Fruit fly (Drosophila melanogaster) whole organism, embryonic: Measurements from ENCODE around the gene Nopp140.

Experiments used
- BEAF-32 ChIP-seq: fragments of 200-800 bp; sonication (Bioruptor generic); optimal IDR thresholded peaks from 3 replicates; lab custom pipeline; 2017; ENCODE audit warnings: missing biosample characterization, missing genetic modification characterization, mild to moderate bottlenecking, moderate library complexity, missing genetic modification reagents
- Bgb ChIP-seq: fragments of 200-800 bp; sonication (Bioruptor generic); IDR thresholded peaks from 2 replicates; pipeline ENCODE4 v1.3.6; 2022; ENCODE audit warnings: missing biosample characterization, missing genetic modification characterization; ENCODE audit not compliant: partially characterized antibody
- CG10267 ChIP-seq: fragments of 200-800 bp; sonication (Bioruptor generic); optimal IDR thresholded peaks from 2 replicates; lab custom pipeline; 2018; ENCODE audit warnings: missing biosample characterization, mild to moderate bottlenecking, missing genetic modification characterization, moderate library complexity
- CG10431 ChIP-seq: fragments of 200-800 bp; sonication (Bioruptor generic); optimal IDR thresholded peaks from 3 replicates; lab custom pipeline; 2018; ENCODE audit warnings: missing biosample characterization, mild to moderate bottlenecking, missing genetic modification characterization
- CG10654 ChIP-seq: fragments of 200-800 bp; sonication (Bioruptor generic); optimal IDR thresholded peaks from 2 replicates; lab custom pipeline; 2016; ENCODE audit warnings: missing biosample characterization, missing genetic modification characterization
- CG11398 ChIP-seq: fragments of 200-800 bp; sonication (Bioruptor generic); optimal IDR thresholded peaks from 2 replicates; lab custom pipeline; 2016; ENCODE audit warnings: missing biosample characterization, missing genetic modification characterization
- CG12155 ChIP-seq: fragments of 200-800 bp; sonication (Bioruptor generic); optimal IDR thresholded peaks from 3 replicates; lab custom pipeline; 2016; ENCODE audit warnings: missing biosample characterization, missing genetic modification characterization
- CG14014 ChIP-seq: fragments of 200-800 bp; sonication (Bioruptor generic); IDR thresholded peaks from 2 replicates; pipeline ENCODE4 v1.3.6; 2022; ENCODE audit warnings: missing biosample characterization, missing genetic modification characterization
- CG14441 ChIP-seq: fragments of 200-800 bp; sonication (Bioruptor generic); IDR thresholded peaks from 2 replicates; pipeline ENCODE4 v1.3.6; 2022; ENCODE audit warnings: missing biosample characterization, missing genetic modification characterization
- CG1603 ChIP-seq: fragments of 200-800 bp; sonication (Bioruptor generic); optimal IDR thresholded peaks from 2 replicates; lab custom pipeline; 2019; ENCODE audit warnings: missing biosample characterization, mild to moderate bottlenecking, missing genetic modification characterization, moderate library complexity
- CG16779 ChIP-seq: fragments of 200-800 bp; sonication (Bioruptor generic); IDR thresholded peaks from 2 replicates; pipeline ENCODE4 v1.3.6; 2022; ENCODE audit warnings: missing biosample characterization, missing genetic modification characterization
- CG3065 ChIP-seq: fragments of 200-800 bp; sonication (Bioruptor generic); optimal IDR thresholded peaks from 2 replicates; lab custom pipeline; 2016; ENCODE audit warnings: missing biosample characterization, missing genetic modification characterization
- CG3995 ChIP-seq: fragments of 200-800 bp; sonication (Bioruptor generic); optimal IDR thresholded peaks from 3 replicates; lab custom pipeline; 2016; ENCODE audit warnings: missing biosample characterization, missing genetic modification characterization
- CG42726 ChIP-seq: fragments of 200-800 bp; sonication (Bioruptor generic); IDR thresholded peaks from 2 replicates; pipeline ENCODE4 v1.3.6; 2022; ENCODE audit warnings: missing biosample characterization, missing genetic modification characterization; ENCODE audit not compliant: partially characterized antibody
- CG4424 ChIP-seq: fragments of 200-800 bp; sonication (Bioruptor generic); optimal IDR thresholded peaks from 3 replicates; lab custom pipeline; 2016; ENCODE audit warnings: missing biosample characterization, missing genetic modification characterization
- CG4730 ChIP-seq: fragments of 200-800 bp; sonication (Bioruptor generic); IDR thresholded peaks from 2 replicates; pipeline ENCODE4 v1.3.6; 2022; ENCODE audit warnings: missing biosample characterization, missing genetic modification characterization
- CG7372 ChIP-seq: fragments of 200-800 bp; sonication (Bioruptor generic); IDR thresholded peaks from 2 replicates; pipeline ENCODE4 v1.3.6; 2022; ENCODE audit warnings: missing biosample characterization, missing genetic modification characterization
- CG8089 ChIP-seq: fragments of 200-800 bp; sonication (Bioruptor generic); optimal IDR thresholded peaks from 3 replicates; lab custom pipeline; 2016; ENCODE audit warnings: missing biosample characterization, missing genetic modification characterization
- CG9817 ChIP-seq: fragments of 200-800 bp; sonication (Bioruptor generic); optimal IDR thresholded peaks from 2 replicates; lab custom pipeline; 2018; ENCODE audit warnings: missing biosample characterization, mild to moderate bottlenecking, missing genetic modification characterization, moderate library complexity
- CoRest ChIP-seq: fragments of 200-800 bp; sonication (Bioruptor generic); optimal IDR thresholded peaks from 3 replicates; lab custom pipeline; 2018; ENCODE audit warnings: missing biosample characterization, mild to moderate bottlenecking, missing genetic modification characterization, moderate library complexity
- D19A ChIP-seq: fragments of 200-800 bp; optimal IDR thresholded peaks from 3 replicates; lab custom pipeline; 2019; ENCODE audit warnings: missing biosample characterization, mild to moderate bottlenecking, missing genetic modification characterization, moderate library complexity
- Dbx ChIP-seq: fragments of 200-800 bp; sonication (Bioruptor generic); IDR thresholded peaks from 3 replicates; pipeline ENCODE4 v1.3.6; 2022; ENCODE audit warnings: missing biosample characterization, missing genetic modification characterization
- Dek ChIP-seq: fragments of 200-800 bp; sonication (Bioruptor generic); optimal IDR thresholded peaks from 3 replicates; lab custom pipeline; 2019; ENCODE audit warnings: missing biosample characterization, mild to moderate bottlenecking, missing genetic modification characterization, moderate library complexity
- Dfd ChIP-seq, 2 experiments: fragments of >200 bp; optimal IDR thresholded peaks; 2 replicates each; lab custom pipeline; 2017; ENCODE audit warnings: missing biosample characterization in 2 of 2, missing genetic modification characterization in 2 of 2
- Ets97D ChIP-seq: fragments of 200-800 bp; sonication (Bioruptor generic); optimal IDR thresholded peaks from 3 replicates; lab custom pipeline; 2016; ENCODE audit warnings: missing biosample characterization, missing genetic modification characterization
- Hr51 ChIP-seq, 2 experiments: fragments of 200-800 bp; sonication (Bioruptor generic); optimal IDR thresholded peaks; 2 replicates in 1 of 2; 3 replicates in 1 of 2; lab custom pipeline; 2016 to 2018; ENCODE audit warnings: missing biosample characterization in 2 of 2, missing genetic modification characterization in 2 of 2, mild to moderate bottlenecking in 1 of 2, moderate library complexity in 1 of 2
- MBD-R2 ChIP-seq: fragments of 200-800 bp; sonication (Bioruptor generic); IDR thresholded peaks from 2 replicates; pipeline ENCODE4 v1.3.6; 2022; ENCODE audit warnings: missing biosample characterization, missing genetic modification characterization
- NK7.1 ChIP-seq: fragments of 200-800 bp; sonication (Bioruptor generic); optimal IDR thresholded peaks from 3 replicates; lab custom pipeline; 2016; ENCODE audit warnings: missing biosample characterization, missing genetic modification characterization
- Usf ChIP-seq: fragments of 200-800 bp; sonication (Bioruptor generic); optimal IDR thresholded peaks from 2 replicates; lab custom pipeline; 2017; ENCODE audit warnings: missing genotype, missing biosample characterization, missing genetic modification characterization
- Xbp1 ChIP-seq: fragments of 200-800 bp; sonication (Bioruptor generic); optimal IDR thresholded peaks from 3 replicates; lab custom pipeline; 2016; ENCODE audit warnings: missing biosample characterization, mild to moderate bottlenecking, missing genetic modification characterization
- az2 ChIP-seq: fragments of 200-800 bp; sonication (Bioruptor generic); optimal IDR thresholded peaks from 3 replicates; lab custom pipeline; 2016; ENCODE audit warnings: missing biosample characterization, missing genetic modification characterization
- crp ChIP-seq, 2 experiments: fragments of 200-800 bp; sonication (Bioruptor generic); optimal IDR thresholded peaks; 2 replicates in 1 of 2; 3 replicates in 1 of 2; lab custom pipeline; 2017; ENCODE audit warnings: missing biosample characterization in 2 of 2, missing genetic modification characterization in 2 of 2, mild to moderate bottlenecking in 1 of 2, moderate library complexity in 1 of 2
- dati ChIP-seq: fragments of 200-800 bp; sonication (Bioruptor generic); IDR thresholded peaks from 2 replicates; pipeline ENCODE4 v1.3.6; 2022; ENCODE audit warnings: missing biosample characterization, missing genetic modification characterization
- disco-r ChIP-seq: fragments of 200-800 bp; sonication (Bioruptor generic); optimal IDR thresholded peaks from 2 replicates; lab custom pipeline; 2016; ENCODE audit warnings: missing biosample characterization, missing genetic modification characterization
- fd3F ChIP-seq: fragments of 200-800 bp; sonication (Bioruptor generic); optimal IDR thresholded peaks from 2 replicates; lab custom pipeline; 2018; ENCODE audit warnings: missing biosample characterization, mild to moderate bottlenecking, missing genetic modification characterization, moderate library complexity
- fu2 ChIP-seq: fragments of 200-800 bp; sonication (Bioruptor generic); optimal IDR thresholded peaks from 2 replicates; lab custom pipeline; 2016; ENCODE audit warnings: missing biosample characterization, missing genetic modification characterization
- lmd ChIP-seq: fragments of 200-800 bp; sonication (Bioruptor generic); IDR thresholded peaks from 2 replicates; pipeline ENCODE4 v1.3.6; 2022; ENCODE audit warnings: missing biosample characterization, missing genetic modification characterization
- maf-S ChIP-seq: fragments of 200-800 bp; sonication (Bioruptor generic); optimal IDR thresholded peaks from 2 replicates; lab custom pipeline; 2016; ENCODE audit warnings: missing biosample characterization, missing genetic modification characterization
- nmo ChIP-seq: fragments of 200-800 bp; sonication (Bioruptor generic); optimal IDR thresholded peaks from 2 replicates; lab custom pipeline; 2018; ENCODE audit warnings: missing biosample characterization, mild to moderate bottlenecking, missing genetic modification characterization, moderate library complexity
- pnt ChIP-seq: fragments of 200-800 bp; sonication (Bioruptor generic); optimal IDR thresholded peaks from 3 replicates; lab custom pipeline; 2016; ENCODE audit warnings: missing biosample characterization, missing genetic modification characterization
- pum ChIP-seq: fragments of 200-800 bp; sonication (Bioruptor generic); optimal IDR thresholded peaks from 2 replicates; lab custom pipeline; 2016; ENCODE audit warnings: missing biosample characterization, missing genetic modification characterization
- row ChIP-seq: fragments of 200-800 bp; sonication (Bioruptor generic); IDR thresholded peaks from 3 replicates; pipeline ENCODE4 v1.3.6; 2022; ENCODE audit warnings: missing biosample characterization, missing genetic modification characterization
- sc ChIP-seq, 3 experiments: fragments of >200 bp in 2 of 3; fragments of 200-800 bp in 1 of 3; sonication (Bioruptor generic) in 1 of 3; optimal IDR thresholded peaks; 2 replicates in 2 of 3; 3 replicates in 1 of 3; lab custom pipeline; 2017; ENCODE audit warnings: mild to moderate bottlenecking in 1 of 3, missing biosample characterization in 1 of 3, missing genetic modification characterization in 1 of 3, missing genetic modification reagents in 1 of 3
- seq ChIP-seq: fragments of 200-800 bp; sonication (Bioruptor generic); IDR thresholded peaks from 2 replicates; pipeline ENCODE4 v1.3.6; 2022; ENCODE audit warnings: missing biosample characterization, missing genetic modification characterization
- sisA ChIP-seq: fragments of 200-800 bp; sonication (Bioruptor generic); IDR thresholded peaks from 2 replicates; pipeline ENCODE4 v1.3.6; 2022; ENCODE audit warnings: missing biosample characterization, missing genetic modification characterization
- slbo ChIP-seq: fragments of 200-800 bp; sonication (Bioruptor generic); IDR thresholded peaks from 2 replicates; pipeline ENCODE4 v1.3.6; 2022; ENCODE audit warnings: missing biosample characterization, missing genetic modification characterization
- sug ChIP-seq: fragments of 200-800 bp; optimal IDR thresholded peaks from 2 replicates; lab custom pipeline; 2019; ENCODE audit warnings: missing biosample characterization, mild to moderate bottlenecking, missing genetic modification characterization, moderate library complexity
- tin ChIP-seq: fragments of 200-800 bp; sonication (Bioruptor generic); optimal IDR thresholded peaks from 3 replicates; lab custom pipeline; 2016; ENCODE audit warnings: missing biosample characterization, missing genetic modification characterization
- toy ChIP-seq: fragments of 200-800 bp; sonication (Bioruptor generic); IDR thresholded peaks from 2 replicates; pipeline ENCODE4 v1.3.6; 2022; ENCODE audit warnings: missing biosample characterization, missing genetic modification characterization
- zfh1 ChIP-seq: fragments of 200-800 bp; sonication (Bioruptor generic); IDR thresholded peaks from 3 replicates; pipeline ENCODE4 v1.3.6; 2022; ENCODE audit warnings: missing biosample characterization, missing genetic modification characterization

The Nopp140 gene

dm6 chr3L:21821780-21822179 lies 10.8 kb upstream of the Nopp140 start, which contains the start of gene CycH (continued):
- TF ChIP-seq CG10431 (no peak), CG7372 (no peak), pnt (GFP tag; lab: Kevin White, UChicago) (peak; percentile 4), Xbp1 (GFP tag; lab: Kevin White, UChicago) (peak; percentile 51), CG10267 (tag; lab: Kevin White, UChicago) (peak; percentile 51), CG8089 (no peak), CG10654 (no peak), sc (optimal IDR thresholded peaks at IDR 0.05; lab: Kevin White, UChicago) (no peak), sc (GFP tag; optimal IDR thresholded peaks at IDR 0.05; lab: Kevin White, UChicago) (no peak), toy (GFP tag; lab: Robert Waterston, UW) (no peak), lmd (GFP tag; lab: Robert Waterston, UW) (peak; percentile 7; the same call in 1 of the 2 replicates), dati (GFP tag; lab: Robert Waterston, UW) (no peak), CG3065 (GFP tag; lab: Kevin White, UChicago) (no peak), sug (tag; lab: Kevin White, UChicago) (no peak), Bgb (GFP tag; lab: Robert Waterston, UW) (peak; percentile 33; the same call in 1 of the 2 replicates), zfh1 (GFP tag; lab: Robert Waterston, UW) (0 out of 3 replicates have a peak, but pooled peaks have one; percentile 44), pum (GFP tag; lab: Kevin White, UChicago) (peak; percentile 1), crp (GFP tag; optimal IDR thresholded peaks at IDR 0.05; lab: Kevin White, UChicago) (peak in 1 of 2 experiments; percentile 17), CG42726 (GFP tag; lab: Robert Waterston, UW) (0 out of 2 replicates have a peak, but pooled peaks have one; percentile 36), Dek (tag; lab: Kevin White, UChicago) (peak; percentile 22), Hr51 (GFP tag; optimal IDR thresholded peaks at IDR 0.05; lab: Kevin White, UChicago) (peak in 1 of 2 experiments; percentile 11), slbo (GFP tag; lab: Robert Waterston, UW) (peak; percentile 59; the same call in 1 of the 2 replicates), CG4730 (no peak), CG1603 (peak; percentile 71), seq (no peak), BEAF-32 (GFP tag; lab: Kevin White, UChicago) (peak; percentile 23), Dfd (GFP tag; optimal IDR thresholded peaks at IDR 0.05; lab: Kevin White, UChicago) (no peak), sisA (GFP tag; lab: Robert Waterston, UW) (peak; percentile 19; the same call in 1 of the 2 replicates), az2 (GFP tag; lab: Kevin White, UChicago) (peak; percentile 20), fu2 (peak; percentile 21), CG14014 (GFP tag; lab: Robert Waterston, UW) (peak; percentile 48; the same call in 1 of the 2 replicates), CG14441 (GFP tag; lab: Robert Waterston, UW) (no peak), fd3F (GFP tag; lab: Kevin White, UChicago) (no peak), Dbx (GFP tag; lab: Robert Waterston, UW) (0 out of 3 replicates have a peak, but pooled peaks have one; percentile 27), CG4424 (peak; percentile 57), CoRest (peak; percentile 36), CG16779 (GFP tag; lab: Robert Waterston, UW) (no peak; the same call in 1 of the 2 replicates), CG9817 (tag; lab: Kevin White, UChicago) (peak; percentile 36), maf-S (peak; percentile 20), tin (GFP tag; lab: Kevin White, UChicago) (peak; percentile 22), Ets97D (GFP tag; lab: Kevin White, UChicago) (peak; percentile 32), CG3995 (GFP tag; lab: Kevin White, UChicago) (peak; percentile 97), CG11398 (GFP tag; lab: Kevin White, UChicago) (peak; percentile 13), CG12155 (GFP tag; lab: Kevin White, UChicago) (peak; percentile 47), MBD-R2 (GFP tag; lab: Robert Waterston, UW) (peak; percentile 85), D19A (tag; lab: Kevin White, UChicago) (peak; percentile 32), row (GFP tag; lab: Robert Waterston, UW) (peak; percentile 88), Usf (GFP tag; lab: Kevin White, UChicago) (no peak), nmo (no peak), NK7.1 (no peak), disco-r (no peak)
